Fruit fly (Drosophila melanogaster) whole organism, pupa: ENCODE measurements around the gene CG14441.

Experiments used
- CG10348 ChIP-seq: fragments of 200-800 bp; sonication (Bioruptor generic); IDR thresholded peaks from 2 replicates; pipeline ENCODE4 v1.3.6; 2022; ENCODE audit warnings: missing biosample characterization, missing genetic modification characterization
- CG12605 ChIP-seq: fragments of 200-800 bp; sonication (Bioruptor generic); IDR thresholded peaks from 2 replicates; pipeline ENCODE4 v1.3.6; 2022; ENCODE audit warnings: missing biosample characterization, missing genetic modification characterization
- CG32121 ChIP-seq: fragments of 200-800 bp; sonication (Bioruptor generic); IDR thresholded peaks from 2 replicates; pipeline ENCODE4 v1.3.6; 2022; ENCODE audit warnings: missing biosample characterization, missing genetic modification characterization
- CG34367 ChIP-seq: fragments of 200-800 bp; sonication (Bioruptor generic); optimal IDR thresholded peaks from 2 replicates; lab custom pipeline; 2018; ENCODE audit warnings: missing biosample characterization, mild to moderate bottlenecking, missing genetic modification characterization
- CG4496 ChIP-seq: fragments of 200-800 bp; sonication (Bioruptor generic); IDR thresholded peaks from 3 replicates; pipeline ENCODE4 v1.3.6; 2022; ENCODE audit warnings: missing biosample characterization, missing genetic modification characterization
- EcR ChIP-seq: fragments of 200-800 bp; sonication (Bioruptor generic); optimal IDR thresholded peaks from 3 replicates; lab custom pipeline; 2019; ENCODE audit warnings: missing biosample characterization, missing genetic modification characterization, mild to moderate bottlenecking, moderate library complexity, missing genetic modification reagents
- Pif1B ChIP-seq: fragments of 200-800 bp; sonication (Bioruptor generic); optimal IDR thresholded peaks from 3 replicates; lab custom pipeline; 2016; ENCODE audit warnings: missing biosample characterization, missing genetic modification characterization
- fd96Ca ChIP-seq: fragments of 200-800 bp; sonication (Bioruptor generic); IDR thresholded peaks from 3 replicates; pipeline ENCODE4 v1.3.6; 2022; ENCODE audit warnings: missing biosample characterization, missing genetic modification characterization
- gl ChIP-seq: fragments of 200-800 bp; sonication (Bioruptor generic); optimal IDR thresholded peaks from 2 replicates; lab custom pipeline; 2018; ENCODE audit warnings: missing biosample characterization, mild to moderate bottlenecking, missing genetic modification characterization
- rn ChIP-seq: fragments of 200-800 bp; sonication (Bioruptor generic); IDR thresholded peaks from 2 replicates; pipeline ENCODE4 v1.3.6; 2022; ENCODE audit warnings: missing biosample characterization, missing genetic modification characterization

- peak; percentile 90 for TF ChIP-seq Pif1B (GFP tag; lab: Kevin White, UChicago)
- peak; percentile 54; the same call in 1 of the 2 replicates for TF ChIP-seq CG10348
- peak; percentile 36 for TF ChIP-seq EcR (GFP tag; lab: Kevin White, UChicago)
- TF ChIP-seq CG34367 = peak; percentile 81
- TF ChIP-seq fd96Ca (GFP tag; lab: Robert Waterston, UW) = peak; percentile 90
- TF ChIP-seq CG4496 = peak; percentile 90
- peak; percentile 60; the same call in 1 of the 2 replicates for TF ChIP-seq rn (GFP tag; lab: Robert Waterston, UW)
- TF ChIP-seq CG12605 (GFP tag; lab: Robert Waterston, UW) = peak; percentile 72
- TF ChIP-seq gl = peak; percentile 75
- peak; percentile 87 for TF ChIP-seq CG32121 (GFP tag; lab: Robert Waterston, UW)
Measured at dm6 chrX:6656023-6656594, 43.2 kb upstream of the CG14441 start.
